Worm (Caenorhabditis elegans) whole organism, L3 larva: ENCODE measurements around the gene srd-43.

Experiments
- ZK546.5 ChIP-seq: sonication (generic microtip); optimal IDR thresholded peaks from 2 replicates; lab custom pipeline; 2017; ENCODE audit warnings: missing biosample characterization, missing genetic modification characterization
- elt-2 ChIP-seq: sonication (generic microtip); optimal IDR thresholded peaks from 2 replicates; lab custom pipeline; 2016; ENCODE audit warnings: missing genetic modification reagents, mild to moderate bottlenecking, missing genetic modification characterization, missing compliant biosample characterization
- elt-3 ChIP-seq, 3 experiments: fragments of 150-350 bp in 1 of 3; sonication (generic microtip) in 2 of 3; optimal IDR thresholded peaks; 2 replicates in 2 of 3; 4 replicates in 1 of 3; lab custom pipeline; 2014 to 2017; ENCODE audit warnings: missing biosample characterization in 3 of 3, missing genetic modification characterization in 3 of 3
- jun-1 ChIP-seq: fragments of 150-350 bp; optimal IDR thresholded peaks from 2 replicates; lab custom pipeline; 2014; ENCODE audit warnings: missing biosample characterization, missing genetic modification reagents, missing genetic modification characterization
- nhr-25 ChIP-seq: sonication (generic microtip); optimal IDR thresholded peaks from 2 replicates; lab custom pipeline; 2017; ENCODE audit warnings: missing biosample characterization, missing genetic modification characterization
- nhr-28 ChIP-seq: fragments of 150-350 bp; optimal IDR thresholded peaks from 2 replicates; lab custom pipeline; 2014; ENCODE audit warnings: missing biosample characterization, missing genetic modification characterization
- nhr-76 ChIP-seq: fragments of 150-350 bp; sonication (generic microtip); optimal IDR thresholded peaks from 5 replicates; lab custom pipeline; 2014; ENCODE audit warnings: missing biosample characterization, missing genetic modification characterization
- pqm-1 ChIP-seq: fragments of 150-350 bp; optimal IDR thresholded peaks from 2 replicates; lab custom pipeline; 2017; ENCODE audit warnings: missing biosample characterization, missing genetic modification characterization, inconsistent platforms

Gene srd-43

DNA sequence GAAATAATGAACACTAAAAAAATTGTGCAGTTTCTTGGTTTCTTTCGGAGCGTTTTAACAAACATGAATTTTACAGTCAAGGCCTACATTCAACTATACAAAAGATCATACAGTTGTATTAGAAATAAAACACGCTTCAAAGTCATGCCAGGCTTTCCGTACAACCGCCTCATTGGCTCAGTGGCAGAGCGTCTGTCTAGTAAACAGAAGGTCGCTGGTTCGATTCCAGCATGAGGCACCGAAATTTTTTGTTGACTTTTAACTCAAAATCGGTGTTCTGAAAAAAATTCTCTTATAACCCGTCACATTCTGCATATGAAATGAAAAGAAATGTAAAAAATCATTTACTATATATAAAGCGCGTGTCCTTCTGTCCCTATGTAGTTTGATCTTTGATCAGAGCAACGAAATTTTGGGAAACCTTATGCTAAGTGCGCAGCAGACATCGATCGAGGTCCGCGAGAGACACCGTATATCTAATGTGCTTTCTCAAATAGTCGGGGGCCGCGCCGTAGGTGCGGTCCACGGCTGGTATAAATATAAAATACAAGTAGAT, 44.5 kb downstream of the srd-43 start:
- TF ChIP-seq pqm-1 (tag; lab: Kevin White, UChicago) (peak; percentile 21), elt-2 (tag; lab: Kevin White, UChicago) (peak; percentile 23)
- TF ChIP-seq, all 47 proteins: peak for 2; not testable (repeated sequence) for 45

DNA sequence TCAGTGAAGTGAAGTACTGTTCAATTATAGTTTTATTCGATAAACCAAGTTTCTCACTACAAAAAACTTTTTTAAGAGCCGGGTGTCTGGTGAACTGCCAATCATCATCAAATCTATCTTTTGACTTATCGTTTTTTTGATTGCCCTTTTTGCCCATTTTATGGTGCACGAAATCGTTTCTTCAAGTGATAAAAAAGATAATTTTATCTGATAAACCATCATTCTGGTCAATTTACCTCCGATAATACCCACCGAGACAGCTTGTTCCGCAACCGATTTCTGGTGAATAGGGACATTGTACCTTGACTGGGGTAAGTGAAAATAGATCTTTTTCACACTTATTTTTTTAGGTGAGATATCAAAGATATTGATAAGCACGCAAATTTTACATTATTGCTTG, 48.1 kb downstream of the srd-43 start, which contains the start of gene K08H2.10:
Gene K08H2.10, plus strand, starts transcription at position 230 of the 400 bp plus-strand sequence.
- TF ChIP-seq jun-1 = peak; percentile 43
- no peak for TF ChIP-seq nhr-76 (tag; lab: Kevin White, UChicago)
- no peak for TF ChIP-seq elt-3 (tag; optimal IDR thresholded peaks at IDR 0.05; lab: Kevin White, UChicago)
- TF ChIP-seq nhr-25 (tag; lab: Kevin White, UChicago) = no peak
- TF ChIP-seq pqm-1 (tag; lab: Kevin White, UChicago) = peak; percentile 45
- TF ChIP-seq elt-2 (tag; lab: Kevin White, UChicago) = peak; percentile 97
- no peak for TF ChIP-seq nhr-28 (tag; lab: Kevin White, UChicago)
- no peak for TF ChIP-seq ZK546.5 (tag; lab: Kevin White, UChicago)
